Worm (Caenorhabditis elegans): ENCODE results near the gene mbk-1.
A peak's percentile ranks its signal among the peaks of the same experiment; 100 is the strongest.

Gene mbk-1

DNA sequence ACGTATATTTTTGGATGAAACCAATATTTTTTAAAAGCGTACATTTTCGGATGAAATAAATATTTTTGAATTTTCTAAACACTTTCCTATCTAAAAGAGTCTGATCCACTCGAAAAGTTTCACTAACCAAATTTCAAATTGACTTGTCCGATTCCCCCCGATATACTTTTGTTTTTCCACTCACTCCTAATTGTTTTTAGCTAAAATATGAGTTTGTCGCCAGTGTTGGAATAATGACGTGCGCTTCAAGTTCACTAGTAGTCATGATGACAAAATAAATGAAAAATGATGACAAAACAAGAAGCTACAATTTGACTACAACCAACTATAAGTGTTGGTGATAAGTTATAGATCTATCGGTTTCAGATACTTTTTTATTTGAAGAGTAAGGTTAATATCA, 15.5 kb downstream of the mbk-1 start (continued):
- TF ChIP-seq nhr-90 (tag; optimal IDR thresholded peaks at IDR 0.05; ENCODE audit: poor library complexity): peak; percentile 31
- no peak for TF ChIP-seq pqm-1 (tag; optimal IDR thresholded peaks at IDR 0.05)
- TF ChIP-seq sup-37 (GFP tag; optimal IDR thresholded peaks at IDR 0.05): no peak
- TF ChIP-seq lir-3 (tag; optimal IDR thresholded peaks at IDR 0.05; ENCODE audit: poor library complexity): no peak
- TF ChIP-seq lin-35 (GFP tag; optimal IDR thresholded peaks at IDR 0.05): peak in 1 of 2 experiments; percentile 9
- TF ChIP-seq nhr-19 (GFP tag; conservative IDR thresholded peaks at IDR 0.05): no peak

DNA sequence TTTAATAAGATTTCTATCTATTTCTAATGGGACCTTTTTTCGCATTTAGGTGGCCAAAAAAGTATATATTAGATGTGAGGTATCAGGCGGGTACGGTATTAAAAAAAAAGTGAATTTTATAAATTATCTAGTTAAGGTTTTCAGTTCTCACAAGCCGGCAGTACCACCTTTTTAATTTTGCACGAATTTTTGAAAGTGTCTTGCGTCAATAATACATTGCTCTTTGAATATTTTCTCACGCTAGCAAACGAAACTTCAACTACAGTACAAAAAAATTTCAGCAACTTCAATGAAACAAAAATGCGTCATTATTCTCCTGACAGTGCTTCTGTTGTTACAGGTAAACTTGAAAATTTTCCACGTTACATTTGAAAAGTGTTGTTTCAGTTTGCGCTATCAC, 17.4 kb downstream of the mbk-1 start, which contains the start of gene F42D1.4:
Gene F42D1.4 (plus strand): TSS at position 301 of the 400 bp plus-strand sequence.
- TF ChIP-seq mef-2 (tag; optimal IDR thresholded peaks at IDR 0.05) (no peak), lsy-2 (tag; optimal IDR thresholded peaks at IDR 0.05) (no peak), jun-1 (tag; optimal IDR thresholded peaks at IDR 0.05) (no peak), zip-4 (GFP tag; optimal IDR thresholded peaks at IDR 0.05) (no peak), sox-4 (tag; optimal IDR thresholded peaks at IDR 0.05) (no peak), elt-3 (tag; optimal IDR thresholded peaks at IDR 0.05) (no peak)

DNA sequence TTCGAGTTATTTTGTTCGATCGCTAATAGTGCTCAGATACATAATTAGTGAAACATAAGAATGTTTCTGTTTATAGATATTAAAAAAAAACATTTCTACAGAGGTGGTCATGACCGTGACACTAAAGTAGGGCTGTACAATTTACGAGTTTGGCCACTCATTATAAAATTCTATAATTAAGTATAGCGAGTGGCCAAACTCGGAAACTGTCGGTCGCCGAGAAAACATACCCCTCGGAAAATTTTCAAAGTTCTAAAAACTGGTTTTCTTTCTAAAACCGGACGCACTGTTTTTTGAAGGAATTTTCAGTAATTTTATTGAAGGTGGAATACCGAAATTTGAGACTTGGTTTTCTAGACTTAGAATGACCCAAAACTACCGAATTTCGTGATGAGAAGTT, 18.6 kb downstream of the mbk-1 start:
- TF ChIP-seq snpc-4 (tag; optimal IDR thresholded peaks at IDR 0.05) (peak; percentile 16), hpl-2 (GFP tag; optimal IDR thresholded peaks at IDR 0.05) (no peak)

DNA sequence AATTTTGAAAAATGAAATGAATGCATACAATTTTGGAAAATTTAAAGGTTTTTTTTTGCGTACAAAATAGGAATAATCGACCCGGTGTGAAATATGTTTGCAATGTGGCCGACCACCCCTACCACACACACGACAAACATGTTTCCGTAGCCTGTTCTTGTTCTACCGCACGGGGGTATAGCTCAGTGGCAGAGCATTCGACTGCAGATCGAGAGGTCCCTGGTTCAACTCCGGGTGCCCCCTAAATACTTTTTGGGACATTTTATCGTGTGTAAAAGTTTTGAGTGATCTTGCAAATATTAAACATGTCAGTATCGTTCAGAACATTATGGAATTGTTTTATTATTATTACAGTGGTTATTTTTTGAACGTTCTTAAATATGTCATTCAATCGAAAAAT, 19.6 kb downstream of the mbk-1 start:
- no peak for TF ChIP-seq alr-1 (tag; optimal IDR thresholded peaks at IDR 0.05; ENCODE audit: borderline replicate concordance)
- TF ChIP-seq F16B12.6 (tag; optimal IDR thresholded peaks at IDR 0.05): no peak
- no peak for TF ChIP-seq aly-2 (tag; optimal IDR thresholded peaks at IDR 0.05)
- no peak for TF ChIP-seq jun-1 (tag; optimal IDR thresholded peaks at IDR 0.05)
- peak in 1 of 3 experiments; percentile 22 for TF ChIP-seq ceh-82 (tag; optimal IDR thresholded peaks at IDR 0.05)
- TF ChIP-seq mef-2 (tag; optimal IDR thresholded peaks at IDR 0.05): no peak
- TF ChIP-seq lir-3 (tag; optimal IDR thresholded peaks at IDR 0.05; ENCODE audit: poor library complexity): peak; percentile 11
- peak; percentile 44 for TF ChIP-seq elt-2 (tag; optimal IDR thresholded peaks at IDR 0.05)
- TF ChIP-seq lin-35 (GFP tag; optimal IDR thresholded peaks at IDR 0.05): no peak
- no peak for TF ChIP-seq efl-3 (GFP tag; optimal IDR thresholded peaks at IDR 0.05)
- no peak for TF ChIP-seq fos-1 (tag; optimal IDR thresholded peaks at IDR 0.05)
- TF ChIP-seq ztf-11 (tag; optimal IDR thresholded peaks at IDR 0.05): no peak
- no peak for TF ChIP-seq ets-5 (GFP tag; IDR thresholded peaks at IDR 0.05)
- no peak for TF ChIP-seq unc-86 (tag; optimal IDR thresholded peaks at IDR 0.05)
- TF ChIP-seq hlh-17 (GFP tag; optimal IDR thresholded peaks at IDR 0.05; ENCODE audit: borderline replicate concordance): no peak
- peak; percentile 19 for TF ChIP-seq skn-1 (tag; optimal IDR thresholded peaks at IDR 0.05)
- no peak for TF ChIP-seq snpc-4 (tag; optimal IDR thresholded peaks at IDR 0.05)
- TF ChIP-seq nhr-90 (tag; optimal IDR thresholded peaks at IDR 0.05; ENCODE audit: poor library complexity): peak; percentile 54
- no peak for TF ChIP-seq vab-15 (tag; optimal IDR thresholded peaks at IDR 0.05)
- TF ChIP-seq pqm-1 (tag; optimal IDR thresholded peaks at IDR 0.05): no peak
- no peak for TF ChIP-seq pag-3 (tag; optimal IDR thresholded peaks at IDR 0.05; ENCODE audit: borderline replicate concordance, insufficient read depth)
- no peak for TF ChIP-seq hpl-2 (GFP tag; optimal IDR thresholded peaks at IDR 0.05)
- no peak for TF ChIP-seq egl-27 (tag; optimal IDR thresholded peaks at IDR 0.05)
- no peak for TF ChIP-seq nhr-28 (tag; optimal IDR thresholded peaks at IDR 0.05)
- peak; percentile 43 for TF ChIP-seq lin-14 (GFP tag; optimal IDR thresholded peaks at IDR 0.05)
- no peak for TF ChIP-seq mab-9 (GFP tag; IDR thresholded peaks at IDR 0.05)
- peak; percentile 37 for TF ChIP-seq nhr-20 (tag; optimal IDR thresholded peaks at IDR 0.05)
- TF ChIP-seq snu-23 (GFP tag; optimal IDR thresholded peaks at IDR 0.05): peak; percentile 41
- no peak for TF ChIP-seq unc-30 (tag; optimal IDR thresholded peaks at IDR 0.05)
- TF ChIP-seq ceh-90 (tag; optimal IDR thresholded peaks at IDR 0.05): no peak
- TF ChIP-seq fkh-8 (tag; optimal IDR thresholded peaks at IDR 0.05): no peak
- no peak for TF ChIP-seq ceh-8 (GFP tag; optimal IDR thresholded peaks at IDR 0.05)
- peak; percentile 20 for TF ChIP-seq nhr-77 (tag; optimal IDR thresholded peaks at IDR 0.05)
- peak; percentile 18 for TF ChIP-seq dsc-1 (tag; optimal IDR thresholded peaks at IDR 0.05)
- TF ChIP-seq egl-13 (tag; optimal IDR thresholded peaks at IDR 0.05): no peak
- peak in 1 of 2 experiments; percentile 39 for TF ChIP-seq mdl-1 (tag; optimal IDR thresholded peaks at IDR 0.05)
- no peak for TF ChIP-seq ces-1 (GFP tag; optimal IDR thresholded peaks at IDR 0.05)
- no peak for TF ChIP-seq irx-1 (tag; optimal IDR thresholded peaks at IDR 0.05)
- TF ChIP-seq zip-4 (GFP tag; optimal IDR thresholded peaks at IDR 0.05): no peak
- TF ChIP-seq ama-1 (optimal IDR thresholded peaks at IDR 0.05): no peak
